Worm (Caenorhabditis elegans) whole organism, L4/young adult: Measurements from ENCODE around the gene Y45G5AL.1.

ENCODE experiments used
- W03F9.2 ChIP-seq: fragments of 150-350 bp; optimal IDR thresholded peaks from 2 replicates; lab custom pipeline; 2014; ENCODE audit warnings: missing biosample characterization, missing genetic modification characterization
- dao-5 ChIP-seq: sonication (generic microtip); optimal IDR thresholded peaks from 2 replicates; lab custom pipeline; 2016; ENCODE audit warnings: missing genotype, missing genetic modification characterization, moderate library complexity, missing compliant biosample characterization

- no peak for TF ChIP-seq dao-5 (tag; lab: Kevin White, UChicago)
- TF ChIP-seq W03F9.2 (tag; lab: Kevin White, UChicago), result no peak
Measured at ce11 chrV:4120629-4121028, 23.7 kb upstream of the Y45G5AL.1 start, which contains the start of gene T05B4.10.
